Worm (Caenorhabditis elegans): Measurements from ENCODE around the gene cbp-2.

DNA sequence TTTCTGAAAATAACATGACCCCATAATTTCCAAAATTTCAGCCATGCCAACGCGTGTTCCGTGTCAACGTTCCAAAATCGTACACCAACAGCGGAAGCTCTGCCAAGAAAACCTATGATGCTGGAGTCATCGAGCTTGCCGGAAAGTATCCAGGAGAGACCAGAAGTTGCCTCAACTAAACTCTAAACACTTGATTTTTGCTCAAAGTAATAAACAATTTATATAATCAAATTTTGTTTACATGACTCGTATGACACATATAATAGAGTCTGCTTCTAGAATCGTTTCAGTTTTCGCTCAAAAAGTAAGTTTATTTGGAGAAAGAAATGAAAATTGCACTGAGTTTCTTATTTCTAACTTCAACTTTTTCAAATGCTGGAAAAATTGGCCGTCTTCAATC lies 5.8 kb downstream of the cbp-2 start, which contains the start of gene ttr-1:
- no peak for TF ChIP-seq sea-2 (GFP tag; optimal IDR thresholded peaks at IDR 0.05)
- TF ChIP-seq elt-3 (tag; optimal IDR thresholded peaks at IDR 0.05), result no peak
- no peak for TF ChIP-seq unc-62 (GFP tag; optimal IDR thresholded peaks at IDR 0.05)
- no peak for TF ChIP-seq lin-15B (tag; optimal IDR thresholded peaks at IDR 0.05)
- TF ChIP-seq zag-1 (tag; optimal IDR thresholded peaks at IDR 0.05), result no peak
- TF ChIP-seq pha-4 (tag; optimal IDR thresholded peaks at IDR 0.05), result no peak
- no peak for TF ChIP-seq ama-1 (optimal IDR thresholded peaks at IDR 0.05)
- TF ChIP-seq nhr-23 (tag; optimal IDR thresholded peaks at IDR 0.05), result no peak
- TF ChIP-seq snpc-4 (tag; optimal IDR thresholded peaks at IDR 0.05), result no peak
- TF ChIP-seq ceh-9 (tag; optimal IDR thresholded peaks at IDR 0.05), result no peak
- no peak for TF ChIP-seq mml-1 (tag; optimal IDR thresholded peaks at IDR 0.05)

Measured in whole organism, L3 larva.